Fruit fly (Drosophila melanogaster) whole organism, adult: Measurements from ENCODE around the gene Sema1a.
A peak's percentile ranks its signal among the peaks of the same experiment; 100 is the strongest.

Experiments used
- CG11617 ChIP-seq: fragments of 200-800 bp; sonication (Bioruptor generic); optimal IDR thresholded peaks from 2 replicates; lab custom pipeline; 2017; ENCODE audit warnings: mild to moderate bottlenecking, missing biosample characterization, missing genetic modification reagents, missing genetic modification characterization
- CG12768 ChIP-seq: fragments of 200-800 bp; sonication (Bioruptor generic); optimal IDR thresholded peaks from 2 replicates; lab custom pipeline; 2017; ENCODE audit warnings: missing biosample characterization, missing genetic modification characterization, mild to moderate bottlenecking, moderate library complexity, missing genetic modification reagents
- CG14711 ChIP-seq: fragments of 200-800 bp; sonication (Bioruptor generic); optimal IDR thresholded peaks from 2 replicates; lab custom pipeline; 2018; ENCODE audit warnings: missing biosample characterization, mild to moderate bottlenecking, missing genetic modification characterization, moderate library complexity
- CG1620 ChIP-seq: fragments of 200-800 bp; sonication (Bioruptor generic); optimal IDR thresholded peaks from 2 replicates; lab custom pipeline; 2016; ENCODE audit warnings: missing biosample characterization, missing genetic modification characterization
- CG33017 ChIP-seq: fragments of 200-800 bp; sonication (Bioruptor generic); optimal IDR thresholded peaks from 2 replicates; lab custom pipeline; 2018; ENCODE audit warnings: missing biosample characterization, mild to moderate bottlenecking, missing genetic modification characterization, moderate library complexity
- CG5204 ChIP-seq: fragments of 200-800 bp; sonication (Bioruptor generic); optimal IDR thresholded peaks from 2 replicates; lab custom pipeline; 2016; ENCODE audit warnings: missing biosample characterization, missing genetic modification characterization
- CG7101 ChIP-seq: fragments of 200-800 bp; sonication (Bioruptor generic); optimal IDR thresholded peaks from 2 replicates; lab custom pipeline; 2018; ENCODE audit warnings: missing biosample characterization, mild to moderate bottlenecking, missing genetic modification characterization, moderate library complexity
- Clk ChIP-seq: fragments of 200-800 bp; sonication (Bioruptor generic); optimal IDR thresholded peaks from 2 replicates; lab custom pipeline; 2017; ENCODE audit warnings: missing biosample characterization, missing genetic modification characterization
- Crg-1 ChIP-seq: fragments of 200-800 bp; sonication (Bioruptor generic); optimal IDR thresholded peaks from 2 replicates; lab custom pipeline; 2016; ENCODE audit warnings: missing biosample characterization, missing genetic modification characterization
- bab1 ChIP-seq: fragments of 200-800 bp; sonication (Bioruptor generic); optimal IDR thresholded peaks from 3 replicates; lab custom pipeline; 2019; ENCODE audit warnings: missing biosample characterization, mild to moderate bottlenecking, missing genetic modification characterization, moderate library complexity
- cnc ChIP-seq, 2 experiments: fragments of >200 bp; optimal IDR thresholded peaks; 2 replicates each; lab custom pipeline; 2017
- kay ChIP-seq: fragments of 200-800 bp; sonication (Bioruptor generic); peaks from one replicate; lab custom pipeline; 2016; ENCODE audit warnings: missing biosample characterization, missing genetic modification characterization, borderline replicate concordance
- toe ChIP-seq: fragments of 200-800 bp; sonication (Bioruptor generic); optimal IDR thresholded peaks from 2 replicates; lab custom pipeline; 2016; ENCODE audit warnings: missing biosample characterization, missing genetic modification characterization

- TF ChIP-seq CG5204 (GFP tag; lab: Kevin White, UChicago) (no peak), kay (GFP tag; lab: Kevin White, UChicago) (no peak), CG33017 (no peak), bab1 (no peak), toe (GFP tag; lab: Kevin White, UChicago) (no peak), Clk (GFP tag; lab: Kevin White, UChicago) (no peak), CG12768 (GFP tag; lab: Kevin White, UChicago) (no peak), CG11617 (GFP tag; lab: Kevin White, UChicago) (no peak), CG14711 (tag; lab: Kevin White, UChicago) (no peak), CG1620 (GFP tag; lab: Kevin White, UChicago) (no peak), cnc (optimal IDR thresholded peaks at IDR 0.05; lab: Kevin White, UChicago) (no peak), Crg-1 (GFP tag; lab: Kevin White, UChicago) (peak; percentile 35), CG7101 (no peak)
Measured at dm6 chr2L:8528951-8529430, 13.0 kb upstream of the Sema1a start, which contains the start of gene CG17834.
